Fruit fly (Drosophila melanogaster) whole organism, embryonic: Measurements from ENCODE around the gene pod1.

Experiments used
- Abd-B ChIP-seq: fragments of 200-800 bp; sonication (Bioruptor generic); optimal IDR thresholded peaks from 2 replicates; lab custom pipeline; 2018; ENCODE audit warnings: missing biosample characterization, mild to moderate bottlenecking, missing genetic modification characterization, moderate library complexity
- Ada2b ChIP-seq: fragments of 200-800 bp; sonication (Bioruptor generic); IDR thresholded peaks from 2 replicates; pipeline ENCODE4 v1.3.6; 2022; ENCODE audit warnings: missing biosample characterization, missing genetic modification characterization
- Blimp-1 ChIP-seq: fragments of 200-800 bp; sonication (Bioruptor generic); optimal IDR thresholded peaks from 3 replicates; lab custom pipeline; 2018; ENCODE audit warnings: missing biosample characterization, missing genetic modification characterization, mild to moderate bottlenecking, moderate library complexity, missing genetic modification reagents
- BtbVII ChIP-seq: fragments of 200-800 bp; sonication (Bioruptor generic); optimal IDR thresholded peaks from 3 replicates; lab custom pipeline; 2017; ENCODE audit warnings: missing biosample characterization, mild to moderate bottlenecking, missing genetic modification characterization
- C15 ChIP-seq: fragments of 200-800 bp; sonication (Bioruptor generic); IDR thresholded peaks from 3 replicates; pipeline ENCODE4 v1.3.6; 2022; ENCODE audit warnings: missing biosample characterization, missing genetic modification characterization
- CG14050 ChIP-seq: fragments of 200-800 bp; sonication (Bioruptor generic); IDR thresholded peaks from 3 replicates; pipeline ENCODE4 v1.3.6; 2022; ENCODE audit warnings: missing biosample characterization, missing genetic modification characterization
- CG15073 ChIP-seq: fragments of 200-800 bp; sonication (Bioruptor generic); optimal IDR thresholded peaks from 2 replicates; lab custom pipeline; 2016; ENCODE audit warnings: missing biosample characterization, missing genetic modification characterization
- CG16779 ChIP-seq: fragments of 200-800 bp; sonication (Bioruptor generic); IDR thresholded peaks from 2 replicates; pipeline ENCODE4 v1.3.6; 2022; ENCODE audit warnings: missing biosample characterization, missing genetic modification characterization
- CG17568 ChIP-seq: fragments of 200-800 bp; sonication (Bioruptor generic); optimal IDR thresholded peaks from 2 replicates; lab custom pipeline; 2018; ENCODE audit warnings: missing biosample characterization, mild to moderate bottlenecking, missing genetic modification characterization, moderate library complexity
- CG18599 ChIP-seq: fragments of 200-800 bp; sonication (Bioruptor generic); optimal IDR thresholded peaks from 3 replicates; lab custom pipeline; 2017; ENCODE audit warnings: missing biosample characterization, missing genetic modification characterization, mild to moderate bottlenecking, moderate library complexity, missing genetic modification reagents
- CG31441 ChIP-seq: fragments of 200-800 bp; sonication (Bioruptor generic); IDR thresholded peaks from 2 replicates; pipeline ENCODE4 v1.3.6; 2022; ENCODE audit warnings: missing biosample characterization, missing genetic modification characterization
- CG32532 ChIP-seq: fragments of 200-800 bp; sonication (Bioruptor generic); IDR thresholded peaks from 2 replicates; pipeline ENCODE4 v1.3.6; 2022; ENCODE audit warnings: missing biosample characterization, missing genetic modification characterization
- CG33557 ChIP-seq: fragments of 200-800 bp; sonication (Bioruptor generic); optimal IDR thresholded peaks from 2 replicates; lab custom pipeline; 2019; ENCODE audit warnings: missing biosample characterization, mild to moderate bottlenecking, missing genetic modification characterization, moderate library complexity
- CG3407 ChIP-seq: fragments of 200-800 bp; sonication (Bioruptor generic); optimal IDR thresholded peaks from 2 replicates; lab custom pipeline; 2018; ENCODE audit warnings: missing biosample characterization, mild to moderate bottlenecking, missing genetic modification characterization
- CG34224 ChIP-seq: fragments of 200-800 bp; sonication (Bioruptor generic); IDR thresholded peaks from 3 replicates; pipeline ENCODE4 v1.3.6; 2022; ENCODE audit warnings: missing biosample characterization, missing genetic modification characterization; ENCODE audit not compliant: partially characterized antibody
- CG4730 ChIP-seq: fragments of 200-800 bp; sonication (Bioruptor generic); IDR thresholded peaks from 2 replicates; pipeline ENCODE4 v1.3.6; 2022; ENCODE audit warnings: missing biosample characterization, missing genetic modification characterization
- CG6683 ChIP-seq: fragments of 200-800 bp; sonication (Bioruptor generic); optimal IDR thresholded peaks from 2 replicates; lab custom pipeline; 2017; ENCODE audit warnings: missing biosample characterization, mild to moderate bottlenecking, missing genetic modification characterization, missing genetic modification reagents
- CG7556 ChIP-seq: fragments of 200-800 bp; sonication (Bioruptor generic); optimal IDR thresholded peaks from 2 replicates; lab custom pipeline; 2017; ENCODE audit warnings: missing biosample characterization, mild to moderate bottlenecking, missing genetic modification characterization
- CG7745 ChIP-seq: fragments of 200-800 bp; sonication (Bioruptor generic); optimal IDR thresholded peaks from 2 replicates; lab custom pipeline; 2018; ENCODE audit warnings: missing biosample characterization, mild to moderate bottlenecking, missing genetic modification characterization, moderate library complexity
- CG7963 ChIP-seq: fragments of 200-800 bp; sonication (Bioruptor generic); IDR thresholded peaks from 3 replicates; pipeline ENCODE4 v1.3.6; 2022; ENCODE audit warnings: missing biosample characterization, missing genetic modification characterization; ENCODE audit not compliant: partially characterized antibody
- CG8089 ChIP-seq: fragments of 200-800 bp; sonication (Bioruptor generic); optimal IDR thresholded peaks from 3 replicates; lab custom pipeline; 2016; ENCODE audit warnings: missing biosample characterization, missing genetic modification characterization
- CG9215 ChIP-seq: fragments of 200-800 bp; sonication (Bioruptor generic); IDR thresholded peaks from 2 replicates; pipeline ENCODE4 v1.3.6; 2022; ENCODE audit warnings: missing biosample characterization, missing genetic modification characterization
- CoRest ChIP-seq: fragments of 200-800 bp; sonication (Bioruptor generic); optimal IDR thresholded peaks from 3 replicates; lab custom pipeline; 2018; ENCODE audit warnings: missing biosample characterization, mild to moderate bottlenecking, missing genetic modification characterization, moderate library complexity
- D ChIP-seq, 2 experiments: fragments of 200-800 bp in 1 of 2; fragments of >200 bp in 1 of 2; sonication (Bioruptor generic) in 1 of 2; optimal IDR thresholded peaks; 2 replicates in 1 of 2; 3 replicates in 1 of 2; lab custom pipeline; 2017; ENCODE audit warnings: mild to moderate bottlenecking in 1 of 2, missing biosample characterization in 1 of 2, missing genetic modification characterization in 1 of 2, missing genetic modification reagents in 1 of 2
- Dek ChIP-seq: fragments of 200-800 bp; sonication (Bioruptor generic); optimal IDR thresholded peaks from 3 replicates; lab custom pipeline; 2019; ENCODE audit warnings: missing biosample characterization, mild to moderate bottlenecking, missing genetic modification characterization, moderate library complexity
- Dll ChIP-seq: fragments of 200-800 bp; sonication (Bioruptor generic); IDR thresholded peaks from 4 replicates; pipeline ENCODE4 v1.3.6; 2022; ENCODE audit warnings: missing biosample characterization, missing genetic modification characterization; ENCODE audit not compliant: partially characterized antibody
- HLH3B ChIP-seq: fragments of 200-800 bp; sonication (Bioruptor generic); IDR thresholded peaks from 2 replicates; pipeline ENCODE4 v1.3.6; 2022; ENCODE audit warnings: missing biosample characterization, missing genetic modification characterization
- HLH4C ChIP-seq: fragments of 200-800 bp; sonication (Bioruptor generic); IDR thresholded peaks from 3 replicates; pipeline ENCODE4 v1.3.6; 2022; ENCODE audit warnings: missing biosample characterization, missing genetic modification characterization; ENCODE audit not compliant: partially characterized antibody
- Max ChIP-seq: fragments of 200-800 bp; sonication (Bioruptor generic); optimal IDR thresholded peaks from 2 replicates; lab custom pipeline; 2016; ENCODE audit warnings: missing biosample characterization, mild to moderate bottlenecking, missing genetic modification characterization
- NFAT ChIP-seq: fragments of 200-800 bp; sonication (Bioruptor generic); IDR thresholded peaks from 2 replicates; pipeline ENCODE4 v1.3.6; 2022; ENCODE audit warnings: missing biosample characterization, missing genetic modification characterization
- Oli ChIP-seq: fragments of 200-800 bp; sonication (Bioruptor generic); optimal IDR thresholded peaks from 2 replicates; lab custom pipeline; 2018; ENCODE audit warnings: missing biosample characterization, mild to moderate bottlenecking, missing genetic modification characterization, moderate library complexity
- Sin3A ChIP-seq: fragments of >200 bp; optimal IDR thresholded peaks from 2 replicates; lab custom pipeline; 2018
- amos ChIP-seq: fragments of 200-800 bp; sonication (Bioruptor generic); IDR thresholded peaks from 2 replicates; pipeline ENCODE4 v1.3.6; 2022; ENCODE audit warnings: missing biosample characterization, missing genetic modification characterization; ENCODE audit not compliant: partially characterized antibody
- ara ChIP-seq: fragments of 200-800 bp; sonication (Bioruptor generic); IDR thresholded peaks from 2 replicates; pipeline ENCODE4 v1.3.6; 2022; ENCODE audit warnings: missing biosample characterization, missing genetic modification characterization
- cato ChIP-seq: fragments of 200-800 bp; sonication (Bioruptor generic); optimal IDR thresholded peaks from 2 replicates; lab custom pipeline; 2016; ENCODE audit warnings: missing biosample characterization, missing genetic modification characterization, borderline replicate concordance
- chn ChIP-seq: fragments of 200-800 bp; sonication (Bioruptor generic); optimal IDR thresholded peaks from 2 replicates; lab custom pipeline; 2016; ENCODE audit warnings: missing biosample characterization, missing genetic modification characterization
- dimm ChIP-seq: fragments of 200-800 bp; sonication (Bioruptor generic); IDR thresholded peaks from 2 replicates; pipeline ENCODE4 v1.3.6; 2022; ENCODE audit warnings: missing biosample characterization, missing genetic modification characterization
- emc ChIP-seq: fragments of 200-800 bp; sonication (Bioruptor generic); optimal IDR thresholded peaks from 2 replicates; lab custom pipeline; 2016; ENCODE audit warnings: missing biosample characterization, missing genetic modification characterization
- gsb-n ChIP-seq: fragments of 200-800 bp; sonication (Bioruptor generic); optimal IDR thresholded peaks from 3 replicates; lab custom pipeline; 2018; ENCODE audit warnings: missing biosample characterization, mild to moderate bottlenecking, missing genetic modification characterization
- ind ChIP-seq: fragments of 200-800 bp; sonication (Bioruptor generic); optimal IDR thresholded peaks from 3 replicates; lab custom pipeline; 2016; ENCODE audit warnings: missing biosample characterization, missing genetic modification characterization
- kah ChIP-seq: fragments of 200-800 bp; sonication (Bioruptor generic); optimal IDR thresholded peaks from 2 replicates; lab custom pipeline; 2018; ENCODE audit warnings: missing biosample characterization, mild to moderate bottlenecking, missing genetic modification characterization
- lab ChIP-seq: fragments of 200-800 bp; sonication (Bioruptor generic); optimal IDR thresholded peaks from 3 replicates; lab custom pipeline; 2017; ENCODE audit warnings: missing biosample characterization, missing genetic modification characterization, mild to moderate bottlenecking, moderate library complexity, missing genetic modification reagents
- phol ChIP-seq: fragments of 200-800 bp; sonication (Bioruptor generic); optimal IDR thresholded peaks from 3 replicates; lab custom pipeline; 2018; ENCODE audit warnings: missing biosample characterization, mild to moderate bottlenecking, missing genetic modification characterization, moderate library complexity
- sd ChIP-seq: fragments of 200-800 bp; sonication (Bioruptor generic); optimal IDR thresholded peaks from 3 replicates; lab custom pipeline; 2018; ENCODE audit warnings: missing biosample characterization, mild to moderate bottlenecking, missing genetic modification characterization, moderate library complexity
- slou ChIP-seq: fragments of 200-800 bp; sonication (Bioruptor generic); optimal IDR thresholded peaks from 3 replicates; lab custom pipeline; 2016; ENCODE audit warnings: missing biosample characterization, missing genetic modification characterization
- sob ChIP-seq: fragments of 200-800 bp; sonication (Bioruptor generic); IDR thresholded peaks from 2 replicates; pipeline ENCODE4 v1.3.6; 2022; ENCODE audit warnings: missing biosample characterization, missing genetic modification characterization
- stwl ChIP-seq: fragments of 200-800 bp; sonication (Bioruptor generic); optimal IDR thresholded peaks from 3 replicates; lab custom pipeline; 2018; ENCODE audit warnings: missing biosample characterization, mild to moderate bottlenecking, missing genetic modification characterization, moderate library complexity
- yki ChIP-seq: fragments of >200 bp; optimal IDR thresholded peaks from 3 replicates; lab custom pipeline; 2018
- zfh1 ChIP-seq: fragments of 200-800 bp; sonication (Bioruptor generic); IDR thresholded peaks from 3 replicates; pipeline ENCODE4 v1.3.6; 2022; ENCODE audit warnings: missing biosample characterization, missing genetic modification characterization

Gene pod1

DNA sequence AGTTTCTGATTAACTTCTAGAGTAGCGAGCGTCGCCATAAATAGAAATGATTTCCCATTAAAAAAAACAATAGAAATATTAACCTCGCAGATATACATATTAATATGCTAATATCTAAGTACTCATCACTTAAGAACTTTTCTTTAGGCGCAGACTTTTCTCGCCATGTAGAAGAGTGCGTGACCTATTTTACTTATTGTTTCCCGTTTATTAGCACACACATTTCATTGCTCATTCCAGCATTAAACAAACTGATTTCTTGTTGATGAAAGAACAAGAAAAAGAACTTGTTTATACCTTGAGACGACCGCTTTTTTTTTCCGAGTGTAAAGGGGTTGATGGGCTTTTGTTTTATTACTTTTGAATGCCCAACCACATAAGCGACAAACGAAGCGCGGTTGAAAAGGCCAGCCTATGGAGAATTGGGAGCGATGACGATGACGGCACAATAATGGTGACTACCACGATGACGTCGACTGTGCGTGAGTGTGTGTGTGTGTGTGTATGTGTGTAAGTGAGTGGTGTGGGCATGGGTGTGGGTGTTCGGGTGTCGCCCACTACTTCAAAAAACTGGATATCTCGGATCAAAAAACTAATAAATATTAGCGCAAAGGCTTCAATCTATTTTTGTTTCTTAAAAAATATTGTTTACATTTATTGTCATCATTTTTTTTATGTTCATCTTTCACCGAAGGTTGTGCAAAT, 7.3 kb upstream of the pod1 start (continued):
- TF ChIP-seq kah (no peak), Max (GFP tag; lab: Kevin White, UChicago) (no peak), ind (no peak), CG4730 (GFP tag; lab: Robert Waterston, UW) (no peak), cato (GFP tag; lab: Kevin White, UChicago) (no peak), dimm (GFP tag; lab: Robert Waterston, UW) (no peak), CG17568 (GFP tag; lab: Kevin White, UChicago) (no peak), chn (no peak), gsb-n (tag; lab: Kevin White, UChicago) (no peak), sd (tag; lab: Kevin White, UChicago) (no peak), CG7745 (tag; lab: Kevin White, UChicago) (no peak), NFAT (GFP tag; lab: Robert Waterston, UW) (no peak), Sin3A (lab: Kevin White, UChicago) (no peak), HLH4C (no peak), Blimp-1 (GFP tag; lab: Kevin White, UChicago) (no peak), D (optimal IDR thresholded peaks at IDR 0.05; lab: Kevin White, UChicago) (no peak), D (GFP tag; optimal IDR thresholded peaks at IDR 0.05; lab: Kevin White, UChicago) (no peak), CoRest (tag; lab: Kevin White, UChicago) (peak; percentile 43), CG31441 (GFP tag; lab: Robert Waterston, UW) (0 out of 2 replicates have a peak, but pooled peaks have one; percentile 26), ara (GFP tag; lab: Robert Waterston, UW) (no peak), CG32532 (GFP tag; lab: Robert Waterston, UW) (no peak), CG7963 (GFP tag; lab: Robert Waterston, UW) (no peak), BtbVII (GFP tag; lab: Kevin White, UChicago) (no peak), CG7556 (GFP tag; lab: Kevin White, UChicago) (peak; percentile 30), CG3407 (no peak), CG34224 (GFP tag; lab: Robert Waterston, UW) (no peak), Ada2b (GFP tag; lab: Robert Waterston, UW) (no peak), yki (lab: Kevin White, UChicago) (no peak), Abd-B (peak; percentile 55), Dll (GFP tag; lab: Robert Waterston, UW) (no peak), slou (GFP tag; lab: Kevin White, UChicago) (no peak), CG33557 (GFP tag; lab: Kevin White, UChicago) (no peak), lab (GFP tag; lab: Kevin White, UChicago) (peak; percentile 38), sob (GFP tag; lab: Robert Waterston, UW) (0 out of 2 replicates have a peak, but pooled peaks have one; percentile 47), amos (GFP tag; lab: Robert Waterston, UW) (no peak), C15 (GFP tag; lab: Robert Waterston, UW) (no peak), CG16779 (GFP tag; lab: Robert Waterston, UW) (no peak), HLH3B (GFP tag; lab: Robert Waterston, UW) (no peak), CG8089 (no peak), emc (GFP tag; lab: Kevin White, UChicago) (no peak), CG18599 (GFP tag; lab: Kevin White, UChicago) (peak; percentile 7), CG6683 (GFP tag; lab: Kevin White, UChicago) (no peak), Oli (tag; lab: Kevin White, UChicago) (peak; percentile 19), CG9215 (GFP tag; lab: Robert Waterston, UW) (no peak), CG14050 (GFP tag; lab: Robert Waterston, UW) (no peak), zfh1 (GFP tag; lab: Robert Waterston, UW) (0 out of 3 replicates have a peak, but pooled peaks have one; percentile 18), stwl (tag; lab: Kevin White, UChicago) (no peak), CG15073 (no peak), Dek (tag; lab: Kevin White, UChicago) (no peak), phol (peak; percentile 13)
